Worm (Caenorhabditis elegans) whole organism, mixed stage, embryonic: ENCODE measurements around the gene srh-33.
A peak's percentile ranks its signal among the peaks of the same experiment; 100 is the strongest.

Source experiments
- M03D4.4 ChIP-seq: sonication (generic microtip); optimal IDR thresholded peaks from 2 replicates; lab custom pipeline; 2017; ENCODE audit warnings: mild to moderate bottlenecking, missing genetic modification characterization, missing compliant biosample characterization
- blmp-1 ChIP-seq: fragments of 150-350 bp; optimal IDR thresholded peaks from 2 replicates; lab custom pipeline; 2014; ENCODE audit warnings: missing biosample characterization, missing genetic modification characterization
- ceh-43 ChIP-seq: fragments of 200-800 bp; sonication (Bioruptor generic); optimal IDR thresholded peaks from 2 replicates; lab custom pipeline; 2018; ENCODE audit warnings: mild to moderate bottlenecking, missing genetic modification characterization, moderate library complexity, missing compliant biosample characterization
- ceh-83 ChIP-seq: fragments of 200-800 bp; sonication (Bioruptor generic); optimal IDR thresholded peaks from 2 replicates; lab custom pipeline; 2018; ENCODE audit warnings: mild to moderate bottlenecking, missing genetic modification characterization, missing compliant biosample characterization
- ces-1 ChIP-seq: fragments of 150-350 bp; optimal IDR thresholded peaks from 2 replicates; lab custom pipeline; 2014; ENCODE audit warnings: missing biosample characterization, missing genetic modification reagents, missing genetic modification characterization
- cnd-1 ChIP-seq: fragments of 200-800 bp; sonication (Bioruptor generic); optimal IDR thresholded peaks from 2 replicates; lab custom pipeline; 2018; ENCODE audit warnings: mild to moderate bottlenecking, missing genetic modification characterization, missing compliant biosample characterization
- elt-1 ChIP-seq: sonication (generic microtip); optimal IDR thresholded peaks from 2 replicates; lab custom pipeline; 2017; ENCODE audit warnings: missing genetic modification characterization, mild to moderate bottlenecking, missing compliant biosample characterization, antibody characterized with exemption, moderate library complexity, borderline replicate concordance; ENCODE audit not compliant: insufficient read depth
- flh-1 ChIP-seq: fragments of 200-800 bp; sonication (Bioruptor generic); optimal IDR thresholded peaks from 2 replicates; lab custom pipeline; 2018; ENCODE audit warnings: mild to moderate bottlenecking, missing genetic modification characterization, moderate library complexity, missing compliant biosample characterization
- ham-2 ChIP-seq: fragments of 200-800 bp; sonication (Bioruptor generic); optimal IDR thresholded peaks from 2 replicates; lab custom pipeline; 2018; ENCODE audit warnings: mild to moderate bottlenecking, missing genetic modification characterization, missing compliant biosample characterization
- hlh-1 ChIP-seq: fragments of 150-350 bp; optimal IDR thresholded peaks from 2 replicates; lab custom pipeline; 2014; ENCODE audit warnings: missing biosample characterization, missing genetic modification reagents, missing genetic modification characterization
- lin-13 ChIP-seq: fragments of 150-350 bp; optimal IDR thresholded peaks from 2 replicates; lab custom pipeline; 2014; ENCODE audit warnings: missing biosample characterization, missing genetic modification characterization
- lin-32 ChIP-seq: fragments of 200-800 bp; sonication (Bioruptor generic); optimal IDR thresholded peaks from 2 replicates; lab custom pipeline; 2018; ENCODE audit warnings: mild to moderate bottlenecking, missing genetic modification characterization, missing compliant biosample characterization
- lsy-2 ChIP-seq: fragments of 150-350 bp; optimal IDR thresholded peaks from 2 replicates; lab custom pipeline; 2014; ENCODE audit warnings: missing biosample characterization, missing genetic modification characterization
- mep-1 ChIP-seq: fragments of 150-350 bp; optimal IDR thresholded peaks from 2 replicates; lab custom pipeline; 2017; ENCODE audit warnings: missing biosample characterization, missing genetic modification reagents, missing genetic modification characterization, inconsistent platforms
- mls-2 ChIP-seq: sonication (generic microtip); optimal IDR thresholded peaks from 2 replicates; lab custom pipeline; 2016; ENCODE audit warnings: mild to moderate bottlenecking, missing genetic modification characterization, moderate library complexity, missing compliant biosample characterization
- nhr-12 ChIP-seq: fragments of 150-350 bp; optimal IDR thresholded peaks from 2 replicates; lab custom pipeline; 2014; ENCODE audit warnings: missing biosample characterization, missing genetic modification characterization
- nhr-2 ChIP-seq: fragments of 150-350 bp; optimal IDR thresholded peaks from 2 replicates; lab custom pipeline; 2014; ENCODE audit warnings: missing biosample characterization, missing genetic modification characterization
- nhr-237 ChIP-seq: fragments of 150-350 bp; optimal IDR thresholded peaks from 2 replicates; lab custom pipeline; 2014; ENCODE audit warnings: missing biosample characterization, missing genetic modification characterization
- nhr-28 ChIP-seq: fragments of 150-350 bp; optimal IDR thresholded peaks from 2 replicates; lab custom pipeline; 2014; ENCODE audit warnings: missing biosample characterization, missing genetic modification characterization
- pha-4 ChIP-seq: fragments of 150-350 bp; optimal IDR thresholded peaks from 2 replicates; lab custom pipeline; 2018; ENCODE audit warnings: missing biosample characterization, missing genetic modification reagents, missing genetic modification characterization
- sem-2 ChIP-seq: fragments of 200-800 bp; sonication (Bioruptor generic); optimal IDR thresholded peaks from 2 replicates; lab custom pipeline; 2018; ENCODE audit warnings: mild to moderate bottlenecking, missing genetic modification characterization, missing compliant biosample characterization
- snpc-4 ChIP-seq: fragments of 150-350 bp; optimal IDR thresholded peaks from 2 replicates; lab custom pipeline; 2014; ENCODE audit warnings: missing biosample characterization, missing genetic modification characterization
- sptf-1 ChIP-seq: sonication (generic microtip); optimal IDR thresholded peaks from 2 replicates; lab custom pipeline; 2017; ENCODE audit warnings: mild to moderate bottlenecking, missing genetic modification characterization, moderate library complexity, missing compliant biosample characterization
- tbx-8 ChIP-seq: fragments of 200-800 bp; sonication (Bioruptor generic); optimal IDR thresholded peaks from 2 replicates; lab custom pipeline; 2018; ENCODE audit warnings: mild to moderate bottlenecking, missing genetic modification characterization, moderate library complexity, missing compliant biosample characterization
- unc-120 ChIP-seq: sonication (generic microtip); optimal IDR thresholded peaks from 2 replicates; lab custom pipeline; 2017; ENCODE audit warnings: missing genetic modification characterization, missing compliant biosample characterization; ENCODE audit not compliant: poor library complexity, severe bottlenecking
- unc-39 ChIP-seq: fragments of 150-350 bp; optimal IDR thresholded peaks from 2 replicates; lab custom pipeline; 2014; ENCODE audit warnings: missing biosample characterization, missing genetic modification characterization
- unc-62 ChIP-seq: fragments of 150-350 bp; optimal IDR thresholded peaks from 2 replicates; lab custom pipeline; 2014; ENCODE audit warnings: missing biosample characterization, missing genetic modification reagents, missing genetic modification characterization
- zip-8 ChIP-seq: fragments of 150-350 bp; optimal IDR thresholded peaks from 2 replicates; lab custom pipeline; 2014; ENCODE audit warnings: missing biosample characterization, missing genetic modification characterization
- ztf-11 ChIP-seq: fragments of 150-350 bp; optimal IDR thresholded peaks from 2 replicates; lab custom pipeline; 2014; ENCODE audit warnings: missing biosample characterization, missing genetic modification characterization

Gene srh-33

DNA sequence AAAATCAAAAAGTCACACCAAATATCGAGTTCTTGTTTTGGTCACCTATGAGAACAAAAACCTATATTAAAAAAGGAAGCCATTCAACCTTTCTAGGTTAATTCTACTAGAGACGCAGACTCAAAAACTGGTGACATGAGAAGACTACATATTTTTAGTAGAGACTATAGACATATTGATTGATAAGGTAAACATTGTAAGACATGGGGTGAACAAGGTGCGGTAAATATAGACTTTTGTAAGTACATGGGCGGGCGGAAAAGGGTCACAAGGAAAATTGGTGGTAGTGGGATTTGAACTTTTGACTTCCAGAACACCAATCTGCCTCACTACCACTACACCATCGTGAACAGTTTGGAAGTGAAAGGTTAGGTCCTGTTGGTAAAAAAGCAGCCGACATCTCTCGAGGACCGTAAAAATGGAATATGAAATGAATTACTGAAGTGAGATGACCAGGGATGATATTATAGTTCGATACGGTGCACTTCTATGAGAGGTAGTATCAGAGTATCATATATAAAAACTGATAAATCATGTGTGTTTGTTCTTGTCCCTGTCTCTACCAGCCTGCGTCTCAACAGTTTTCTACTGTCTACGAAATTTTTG is 41.3 kb upstream of the srh-33 start, which contains the start of gene nhr-212:
nhr-212 (plus strand) TSS at position 573 of the 606 bp plus-strand sequence.
- peak; percentile 6 for TF ChIP-seq pha-4 (tag; lab: Kevin White, UChicago)
- no peak for TF ChIP-seq hlh-1 (tag; lab: Kevin White, UChicago)

DNA sequence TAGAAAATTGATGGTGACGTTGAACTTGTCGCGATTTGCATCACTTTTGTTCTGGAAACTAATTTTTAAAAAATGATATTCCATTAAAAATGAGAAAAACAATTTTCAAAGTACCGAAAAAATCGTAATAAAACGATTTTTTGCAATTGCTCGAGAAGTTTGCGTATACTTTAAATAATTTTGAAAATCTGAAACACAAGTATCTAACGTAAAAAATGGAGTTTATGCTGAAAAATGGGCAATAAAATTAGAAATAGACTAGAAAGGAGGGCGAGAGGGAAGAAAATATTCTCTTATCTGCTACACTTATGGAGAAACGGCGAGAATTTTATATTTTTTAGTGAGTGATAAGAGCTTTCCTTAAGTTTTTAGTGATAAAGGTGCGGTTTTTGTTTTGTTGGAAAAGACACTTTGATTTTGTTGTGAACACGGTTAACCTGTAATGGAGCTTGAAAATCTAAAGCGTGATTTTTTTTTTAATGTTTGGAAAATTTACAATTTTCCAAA is 40.2 kb upstream of the srh-33 start, which contains the start of gene nhr-130:
nhr-130 (minus strand) TSS at position 51 of the 507 bp plus-strand sequence.
- TF ChIP-seq ceh-43 (GFP tag; lab: Kevin White, UChicago) = no peak
- no peak for TF ChIP-seq snpc-4
- TF ChIP-seq ceh-83 (GFP tag; lab: Kevin White, UChicago) = no peak
- no peak for TF ChIP-seq flh-1 (GFP tag; lab: Kevin White, UChicago)
- no peak for TF ChIP-seq unc-120 (tag; lab: Kevin White, UChicago)
- no peak for TF ChIP-seq nhr-237 (tag; lab: Kevin White, UChicago)
- no peak for TF ChIP-seq ztf-11
- TF ChIP-seq mls-2 (tag; lab: Kevin White, UChicago) = no peak
- no peak for TF ChIP-seq cnd-1
- no peak for TF ChIP-seq nhr-12
- no peak for TF ChIP-seq tbx-8 (GFP tag; lab: Kevin White, UChicago)
- no peak for TF ChIP-seq elt-1 (tag; lab: Kevin White, UChicago)
- TF ChIP-seq ham-2 (GFP tag; lab: Kevin White, UChicago) = no peak
- TF ChIP-seq lin-32 (GFP tag; lab: Kevin White, UChicago) = no peak
- TF ChIP-seq sptf-1 (tag; lab: Kevin White, UChicago) = no peak
- TF ChIP-seq hlh-1 (tag; lab: Kevin White, UChicago) = no peak
- no peak for TF ChIP-seq nhr-28 (tag; lab: Kevin White, UChicago)

DNA sequence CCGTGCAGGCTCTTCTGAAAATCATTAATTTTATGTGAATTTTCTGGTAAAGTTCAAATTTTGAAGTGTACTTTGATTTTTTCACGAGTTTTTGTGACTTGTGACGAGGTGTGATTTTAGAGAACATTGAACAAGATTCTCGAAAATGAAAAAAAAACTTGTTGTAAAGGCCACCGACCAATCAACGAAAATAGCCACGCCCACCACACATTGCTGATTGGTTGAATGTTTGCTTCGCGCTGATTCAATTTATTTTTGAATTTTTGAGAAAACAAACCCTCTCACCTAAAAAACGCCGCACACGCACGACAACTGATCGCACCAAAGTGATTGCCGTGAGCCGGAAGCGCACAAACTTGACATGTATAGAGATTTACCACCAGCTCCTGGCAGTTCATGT is 39.8 kb upstream of the srh-33 start:
- TF ChIP-seq tbx-8 (GFP tag; lab: Kevin White, UChicago) (no peak), lin-32 (GFP tag; lab: Kevin White, UChicago) (no peak), mls-2 (tag; lab: Kevin White, UChicago) (no peak), snpc-4 (no peak), blmp-1 (tag; lab: Kevin White, UChicago) (no peak), M03D4.4 (tag; lab: Kevin White, UChicago) (no peak), unc-62 (GFP tag; lab: Kevin White, UChicago) (no peak), elt-1 (tag; lab: Kevin White, UChicago) (no peak), sem-2 (GFP tag; lab: Kevin White, UChicago) (no peak), ceh-83 (GFP tag; lab: Kevin White, UChicago) (no peak), nhr-237 (tag; lab: Kevin White, UChicago) (no peak)

DNA sequence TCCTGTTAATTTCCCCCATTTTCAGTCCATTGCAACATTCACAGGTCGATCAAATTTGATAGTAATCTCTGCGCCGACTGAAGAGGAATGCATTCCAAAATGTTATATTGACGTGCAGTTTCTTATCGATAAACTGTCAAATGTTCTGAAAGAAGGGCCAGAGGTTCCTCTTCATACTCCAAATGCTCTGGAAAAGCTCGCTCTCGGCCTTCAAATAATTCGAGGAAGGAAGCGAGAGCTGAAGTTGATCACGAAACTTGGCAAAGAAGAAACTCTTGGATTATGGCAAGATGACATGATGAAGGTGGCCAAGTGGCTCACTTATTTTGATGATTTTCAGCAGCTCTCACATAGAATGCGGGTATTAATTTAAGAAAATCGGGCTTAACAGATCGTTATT is 36.0 kb upstream of the srh-33 start:
- TF ChIP-seq nhr-28 (tag; lab: Kevin White, UChicago) = no peak
- no peak for TF ChIP-seq snpc-4
- no peak for TF ChIP-seq lin-32 (GFP tag; lab: Kevin White, UChicago)
- TF ChIP-seq ceh-43 (GFP tag; lab: Kevin White, UChicago) = no peak
- TF ChIP-seq unc-120 (tag; lab: Kevin White, UChicago) = no peak
- TF ChIP-seq zip-8 = no peak
- TF ChIP-seq lsy-2 (tag; lab: Kevin White, UChicago) = no peak
- no peak for TF ChIP-seq ces-1 (GFP tag; lab: Kevin White, UChicago)
- no peak for TF ChIP-seq nhr-237 (tag; lab: Kevin White, UChicago)
- TF ChIP-seq blmp-1 (tag; lab: Kevin White, UChicago) = no peak
- no peak for TF ChIP-seq cnd-1
- no peak for TF ChIP-seq lin-13 (tag; lab: Kevin White, UChicago)
- TF ChIP-seq mls-2 (tag; lab: Kevin White, UChicago) = no peak
- no peak for TF ChIP-seq sptf-1 (tag; lab: Kevin White, UChicago)
- no peak for TF ChIP-seq ham-2 (GFP tag; lab: Kevin White, UChicago)
- TF ChIP-seq nhr-2 = no peak
- no peak for TF ChIP-seq pha-4 (tag; lab: Kevin White, UChicago)
- TF ChIP-seq unc-39 (tag; lab: Kevin White, UChicago) = no peak
- TF ChIP-seq mep-1 (tag; lab: Kevin White, UChicago) = no peak
- no peak for TF ChIP-seq ceh-83 (GFP tag; lab: Kevin White, UChicago)
